Worm (Caenorhabditis elegans) whole organism, L2 larva: ENCODE data around the gene ctf-4.
A peak's percentile ranks its signal among the peaks of the same experiment; 100 is the strongest.

Source experiments
- C34F6.9 ChIP-seq: fragments of 150-350 bp; optimal IDR thresholded peaks from 2 replicates; lab custom pipeline; 2014; ENCODE audit warnings: missing biosample characterization, missing genetic modification characterization
- F13H6.1 ChIP-seq: sonication (generic microtip); optimal IDR thresholded peaks from 2 replicates; lab custom pipeline; 2016; ENCODE audit warnings: missing genetic modification characterization, missing compliant biosample characterization
- R02D3.7 ChIP-seq: fragments of 150-350 bp; optimal IDR thresholded peaks from 2 replicates; lab custom pipeline; 2014; ENCODE audit warnings: missing biosample characterization, missing genetic modification characterization
- Y55F3AM.14 ChIP-seq: fragments of 200-800 bp; sonication (Bioruptor generic); optimal IDR thresholded peaks from 2 replicates; lab custom pipeline; 2018; ENCODE audit warnings: mild to moderate bottlenecking, missing genetic modification characterization, missing compliant biosample characterization
- ZK546.5 ChIP-seq: sonication (generic microtip); optimal IDR thresholded peaks from 2 replicates; lab custom pipeline; 2017; ENCODE audit warnings: missing biosample characterization, missing genetic modification characterization
- alr-1 ChIP-seq: fragments of 150-350 bp; optimal IDR thresholded peaks from 2 replicates; lab custom pipeline; 2014; ENCODE audit warnings: missing biosample characterization, missing genetic modification characterization
- aly-2 ChIP-seq: fragments of 150-350 bp; optimal IDR thresholded peaks from 2 replicates; lab custom pipeline; 2014; ENCODE audit warnings: missing biosample characterization, missing genetic modification characterization
- ama-1 ChIP-seq: fragments of 150-350 bp; optimal IDR thresholded peaks from 2 replicates; lab custom pipeline; 2018; ENCODE audit warnings: inconsistent platforms
- blmp-1 ChIP-seq: sonication (generic microtip); optimal IDR thresholded peaks from 2 replicates; lab custom pipeline; 2017; ENCODE audit warnings: missing genetic modification characterization, mild to moderate bottlenecking, missing compliant biosample characterization, antibody characterized with exemption, moderate library complexity; ENCODE audit not compliant: insufficient read depth
- ceh-16 ChIP-seq: fragments of 150-350 bp; optimal IDR thresholded peaks from 2 replicates; lab custom pipeline; 2014; ENCODE audit warnings: missing biosample characterization, missing genetic modification characterization
- ceh-82 ChIP-seq: fragments of 150-350 bp; optimal IDR thresholded peaks from 2 replicates; lab custom pipeline; 2014; ENCODE audit warnings: missing biosample characterization, missing genetic modification characterization
- crh-2 ChIP-seq: sonication (generic microtip); optimal IDR thresholded peaks from 2 replicates; lab custom pipeline; 2017; ENCODE audit warnings: missing biosample characterization, missing genetic modification characterization
- dmd-4 ChIP-seq: sonication (generic microtip); optimal IDR thresholded peaks from 2 replicates; lab custom pipeline; 2017; ENCODE audit warnings: missing biosample characterization, missing genetic modification characterization
- egl-27 ChIP-seq: sonication (generic microtip); optimal IDR thresholded peaks from 3 replicates; lab custom pipeline; 2017; ENCODE audit warnings: missing biosample characterization, missing genetic modification reagents, missing genetic modification characterization
- elt-1 ChIP-seq: fragments of 150-350 bp; optimal IDR thresholded peaks from 2 replicates; lab custom pipeline; 2014; ENCODE audit warnings: missing biosample characterization, missing genetic modification characterization
- elt-3 ChIP-seq: sonication (generic microtip); optimal IDR thresholded peaks from 2 replicates; lab custom pipeline; 2017; ENCODE audit warnings: missing biosample characterization, missing genetic modification characterization
- fos-1 ChIP-seq: fragments of 150-350 bp; optimal IDR thresholded peaks from 2 replicates; lab custom pipeline; 2014; ENCODE audit warnings: missing biosample characterization, missing genetic modification characterization
- gmeb-1 ChIP-seq: fragments of 150-350 bp; optimal IDR thresholded peaks from 2 replicates; lab custom pipeline; 2014; ENCODE audit warnings: missing biosample characterization, missing genetic modification characterization
- lin-11 ChIP-seq: fragments of 150-350 bp; sonication (generic microtip); optimal IDR thresholded peaks from 2 replicates; lab custom pipeline; 2014; ENCODE audit warnings: missing biosample characterization, missing genetic modification characterization, inconsistent platforms, mixed read lengths
- lin-13 ChIP-seq: fragments of 150-350 bp; optimal IDR thresholded peaks from 2 replicates; lab custom pipeline; 2014; ENCODE audit warnings: missing biosample characterization, missing genetic modification reagents, missing genetic modification characterization
- lin-39 ChIP-seq: fragments of 150-350 bp; optimal IDR thresholded peaks from 2 replicates; lab custom pipeline; 2014; ENCODE audit warnings: missing biosample characterization, missing genetic modification reagents, missing genetic modification characterization
- lsy-2 ChIP-seq, 2 experiments: fragments of 150-350 bp in 1 of 2; sonication (generic microtip) in 1 of 2; optimal IDR thresholded peaks; 2 replicates each; lab custom pipeline; 2014 to 2017; ENCODE audit warnings: missing biosample characterization in 2 of 2, missing genetic modification characterization in 2 of 2
- mab-5 ChIP-seq: fragments of 150-350 bp; optimal IDR thresholded peaks from 2 replicates; lab custom pipeline; 2014; ENCODE audit warnings: missing biosample characterization, missing genetic modification characterization
- mbf-1 ChIP-seq: sonication (generic microtip); optimal IDR thresholded peaks from 2 replicates; lab custom pipeline; 2017; ENCODE audit warnings: missing biosample characterization, missing genetic modification characterization
- mdl-1 ChIP-seq, 2 experiments: fragments of 150-350 bp in 1 of 2; sonication (generic microtip) in 1 of 2; optimal IDR thresholded peaks; 2 replicates each; lab custom pipeline; 2017; ENCODE audit warnings: missing biosample characterization in 2 of 2, missing genetic modification characterization in 2 of 2
- nhr-10 ChIP-seq: sonication (generic microtip); optimal IDR thresholded peaks from 2 replicates; lab custom pipeline; 2017; ENCODE audit warnings: missing biosample characterization, missing genetic modification characterization
- nhr-11 ChIP-seq: fragments of 150-350 bp; optimal IDR thresholded peaks from 2 replicates; lab custom pipeline; 2014; ENCODE audit warnings: missing biosample characterization, missing genetic modification characterization
- nhr-12 ChIP-seq: fragments of 150-350 bp; optimal IDR thresholded peaks from 2 replicates; lab custom pipeline; 2014; ENCODE audit warnings: missing biosample characterization, missing genetic modification characterization
- nhr-129 ChIP-seq: fragments of 150-350 bp; optimal IDR thresholded peaks from 2 replicates; lab custom pipeline; 2014; ENCODE audit warnings: missing biosample characterization, missing genetic modification characterization
- nhr-21 ChIP-seq: fragments of 150-350 bp; optimal IDR thresholded peaks from 2 replicates; lab custom pipeline; 2014; ENCODE audit warnings: missing biosample characterization, missing genetic modification characterization
- nhr-23 ChIP-seq: fragments of 150-350 bp; optimal IDR thresholded peaks from 2 replicates; lab custom pipeline; 2014; ENCODE audit warnings: missing biosample characterization, missing genetic modification reagents, missing genetic modification characterization
- nhr-237 ChIP-seq: fragments of 150-350 bp; optimal IDR thresholded peaks from 2 replicates; lab custom pipeline; 2014; ENCODE audit warnings: missing biosample characterization, missing genetic modification characterization
- nhr-25 ChIP-seq: fragments of 150-350 bp; sonication (generic microtip); optimal IDR thresholded peaks from 3 replicates; lab custom pipeline; 2014; ENCODE audit warnings: missing biosample characterization, missing genetic modification characterization
- nhr-6 ChIP-seq: fragments of 150-350 bp; optimal IDR thresholded peaks from 2 replicates; lab custom pipeline; 2014; ENCODE audit warnings: missing biosample characterization, missing genetic modification characterization
- nhr-77 ChIP-seq: fragments of 150-350 bp; optimal IDR thresholded peaks from 2 replicates; lab custom pipeline; 2014; ENCODE audit warnings: missing biosample characterization, missing genetic modification characterization
- peb-1 ChIP-seq: fragments of 150-350 bp; optimal IDR thresholded peaks from 2 replicates; lab custom pipeline; 2014; ENCODE audit warnings: missing biosample characterization, missing genetic modification characterization
- sem-4 ChIP-seq: fragments of 150-350 bp; optimal IDR thresholded peaks from 2 replicates; lab custom pipeline; 2014; ENCODE audit warnings: missing biosample characterization, missing genetic modification reagents, missing genetic modification characterization
- skn-1 ChIP-seq: sonication (generic microtip); optimal IDR thresholded peaks from 2 replicates; lab custom pipeline; 2017; ENCODE audit warnings: missing biosample characterization, missing genetic modification characterization
- sma-3 ChIP-seq: sonication (generic microtip); optimal IDR thresholded peaks from 2 replicates; lab custom pipeline; 2016; ENCODE audit warnings: missing genetic modification reagents, missing genetic modification characterization, missing compliant biosample characterization
- sma-9 ChIP-seq, 2 experiments: fragments of 150-350 bp in 1 of 2; sonication (generic microtip) in 1 of 2; optimal IDR thresholded peaks; 2 replicates each; lab custom pipeline; 2014 to 2016; ENCODE audit warnings: missing genetic modification characterization in 2 of 2, mild to moderate bottlenecking in 1 of 2, missing biosample characterization in 1 of 2, missing compliant biosample characterization in 1 of 2, missing genetic modification reagents in 1 of 2, moderate library complexity in 1 of 2
- snpc-4 ChIP-seq: fragments of 150-350 bp; optimal IDR thresholded peaks from 2 replicates; lab custom pipeline; 2014; ENCODE audit warnings: missing biosample characterization, missing genetic modification characterization
- unc-39 ChIP-seq: fragments of 150-350 bp; optimal IDR thresholded peaks from 2 replicates; lab custom pipeline; 2014; ENCODE audit warnings: missing biosample characterization, missing genetic modification characterization
- unc-55 ChIP-seq: fragments of 150-350 bp; sonication (generic microtip); optimal IDR thresholded peaks from 3 replicates; lab custom pipeline; 2014; ENCODE audit warnings: missing biosample characterization, missing genetic modification reagents, missing genetic modification characterization
- unc-62 ChIP-seq: fragments of 150-350 bp; optimal IDR thresholded peaks from 2 replicates; lab custom pipeline; 2014; ENCODE audit warnings: missing biosample characterization, missing genetic modification reagents, missing genetic modification characterization
- zag-1 ChIP-seq: fragments of 150-350 bp; optimal IDR thresholded peaks from 2 replicates; lab custom pipeline; 2014; ENCODE audit warnings: missing biosample characterization, missing genetic modification characterization
- ztf-1 ChIP-seq: fragments of 200-800 bp; sonication (Bioruptor generic); conservative IDR thresholded peaks from 2 replicates; pipeline ENCODE4 v1.3.6; 2022; ENCODE audit warnings: missing genetic modification characterization, missing compliant biosample characterization
- ztf-11 ChIP-seq: sonication (generic microtip); optimal IDR thresholded peaks from 2 replicates; lab custom pipeline; 2017; ENCODE audit warnings: missing biosample characterization, missing genetic modification characterization
- ztf-4 ChIP-seq: fragments of 150-350 bp; optimal IDR thresholded peaks from 2 replicates; lab custom pipeline; 2014; ENCODE audit warnings: missing biosample characterization, missing genetic modification characterization

The ctf-4 gene

DNA sequence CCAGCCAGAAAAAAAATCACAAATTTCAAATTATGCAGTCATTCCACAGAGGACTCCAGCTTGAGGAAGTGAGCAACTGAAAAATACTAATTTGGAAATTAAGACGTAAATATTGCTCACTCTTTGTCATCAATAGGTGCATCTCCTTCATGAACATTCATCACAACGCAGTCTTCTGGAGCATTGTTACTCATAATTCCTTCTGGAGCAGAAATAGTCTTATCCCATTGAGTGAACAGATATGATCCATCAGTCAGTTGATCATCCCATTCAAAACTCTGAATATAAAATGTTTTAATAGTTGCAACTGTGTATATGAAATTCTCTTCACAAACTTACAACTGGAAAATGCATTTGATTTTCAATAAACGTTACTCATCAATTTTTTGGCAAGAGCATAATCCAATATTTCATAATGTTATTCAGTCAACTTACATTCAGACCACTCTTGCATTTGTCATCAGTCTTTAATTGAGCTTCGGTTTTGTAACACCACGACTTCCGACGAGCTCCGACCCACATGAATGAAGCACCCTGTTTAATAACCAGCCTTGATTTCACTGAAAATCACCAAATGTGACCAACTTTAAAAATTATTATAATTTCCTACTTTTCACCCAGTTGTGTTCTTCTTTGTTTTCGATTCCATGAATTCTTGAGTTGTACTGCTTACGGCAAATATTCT lies 11.7 kb downstream of the ctf-4 start:
- no peak for TF ChIP-seq nhr-11 (tag; lab: Kevin White, UChicago)
- TF ChIP-seq C34F6.9 (tag; lab: Kevin White, UChicago): no peak
- TF ChIP-seq nhr-10 (tag; lab: Kevin White, UChicago): no peak
- TF ChIP-seq Y55F3AM.14: peak; percentile 21
- no peak for TF ChIP-seq F13H6.1 (tag; lab: Kevin White, UChicago)
- no peak for TF ChIP-seq mab-5
- TF ChIP-seq lin-13 (GFP tag; lab: Kevin White, UChicago): peak; percentile 25
- TF ChIP-seq nhr-237 (tag; lab: Kevin White, UChicago): no peak
- no peak for TF ChIP-seq aly-2 (tag; lab: Kevin White, UChicago)
- peak in 1 of 2 experiments; percentile 40 for TF ChIP-seq lsy-2 (tag; optimal IDR thresholded peaks at IDR 0.05; lab: Kevin White, UChicago)
- TF ChIP-seq crh-2: no peak
- TF ChIP-seq nhr-21: no peak
- peak; percentile 29 for TF ChIP-seq nhr-25 (tag; lab: Kevin White, UChicago)
- no peak for TF ChIP-seq sem-4 (tag; lab: Kevin White, UChicago)
- TF ChIP-seq nhr-129 (tag; lab: Kevin White, UChicago): no peak
- TF ChIP-seq skn-1 (tag; lab: Kevin White, UChicago): no peak
- TF ChIP-seq mdl-1 (tag; optimal IDR thresholded peaks at IDR 0.05; lab: Kevin White, UChicago): no peak
- no peak for TF ChIP-seq dmd-4 (tag; lab: Kevin White, UChicago)
- no peak for TF ChIP-seq nhr-23
- TF ChIP-seq elt-1 (tag; lab: Kevin White, UChicago): no peak
- no peak for TF ChIP-seq ceh-82 (tag; lab: Kevin White, UChicago)
- TF ChIP-seq nhr-12 (tag; lab: Kevin White, UChicago): no peak
- TF ChIP-seq nhr-6 (tag; lab: Kevin White, UChicago): peak; percentile 32
- no peak for TF ChIP-seq ztf-11 (tag; lab: Kevin White, UChicago)
- TF ChIP-seq unc-39 (tag; lab: Kevin White, UChicago): no peak
- peak; percentile 60 for TF ChIP-seq ztf-4 (tag; lab: Kevin White, UChicago)
- TF ChIP-seq nhr-77 (tag; lab: Kevin White, UChicago): no peak
- TF ChIP-seq egl-27 (tag; lab: Kevin White, UChicago): no peak
- no peak for TF ChIP-seq snpc-4 (tag; lab: Kevin White, UChicago)
- TF ChIP-seq sma-9 (GFP tag; optimal IDR thresholded peaks at IDR 0.05; lab: Kevin White, UChicago): peak; percentile 20
- TF ChIP-seq sma-9 (tag; optimal IDR thresholded peaks at IDR 0.05; lab: Kevin White, UChicago): no peak
- no peak for TF ChIP-seq zag-1 (tag; lab: Kevin White, UChicago)
- no peak for TF ChIP-seq unc-55 (GFP tag; lab: Kevin White, UChicago)
- TF ChIP-seq unc-62 (GFP tag; lab: Kevin White, UChicago): no peak
- TF ChIP-seq mbf-1: no peak
- TF ChIP-seq elt-3 (tag; lab: Kevin White, UChicago): no peak
- no peak for TF ChIP-seq fos-1 (tag; lab: Kevin White, UChicago)
- TF ChIP-seq ceh-16: no peak
- no peak for TF ChIP-seq sma-3 (GFP tag; lab: Kevin White, UChicago)
- no peak for TF ChIP-seq alr-1
- no peak for TF ChIP-seq ztf-1
- TF ChIP-seq R02D3.7 (tag; lab: Kevin White, UChicago): no peak
- TF ChIP-seq ama-1: peak; percentile 74
- TF ChIP-seq ZK546.5: no peak
- TF ChIP-seq blmp-1 (tag; lab: Kevin White, UChicago): peak; percentile 9
- no peak for TF ChIP-seq gmeb-1 (tag; lab: Kevin White, UChicago)
- TF ChIP-seq peb-1: no peak
- TF ChIP-seq lin-39: no peak
- no peak for TF ChIP-seq lin-11 (tag; lab: Kevin White, UChicago)
